Fruit fly (Drosophila melanogaster) whole organism, prepupa: ENCODE data around the gene RpS3A.

Experiments used
- Blimp-1 ChIP-seq: fragments of 200-800 bp; sonication (Bioruptor generic); optimal IDR thresholded peaks from 3 replicates; lab custom pipeline; 2017; ENCODE audit warnings: missing biosample characterization, missing genetic modification characterization, mild to moderate bottlenecking, moderate library complexity, missing genetic modification reagents
- CG10631 ChIP-seq: fragments of 200-800 bp; sonication (Bioruptor generic); optimal IDR thresholded peaks from 2 replicates; lab custom pipeline; 2016; ENCODE audit warnings: missing biosample characterization, missing genetic modification characterization
- CG11762 ChIP-seq: fragments of 200-800 bp; sonication (Bioruptor generic); optimal IDR thresholded peaks from 3 replicates; lab custom pipeline; 2016; ENCODE audit warnings: missing biosample characterization, missing genetic modification characterization; ENCODE audit not compliant: insufficient read depth
- CG11902 ChIP-seq: fragments of 200-800 bp; sonication (Bioruptor generic); optimal IDR thresholded peaks from 3 replicates; lab custom pipeline; 2016; ENCODE audit warnings: missing biosample characterization, missing genetic modification characterization
- CG15336 ChIP-seq: fragments of 200-800 bp; sonication (Bioruptor generic); IDR thresholded peaks from 2 replicates; pipeline ENCODE4 v1.3.6; 2022; ENCODE audit warnings: missing biosample characterization, missing genetic modification characterization
- CG1621 ChIP-seq: fragments of 200-800 bp; sonication (Bioruptor generic); optimal IDR thresholded peaks from 3 replicates; lab custom pipeline; 2018; ENCODE audit warnings: missing biosample characterization, mild to moderate bottlenecking, missing genetic modification characterization
- CG16779 ChIP-seq: fragments of 200-800 bp; sonication (Bioruptor generic); optimal IDR thresholded peaks from 3 replicates; lab custom pipeline; 2017; ENCODE audit warnings: missing biosample characterization, mild to moderate bottlenecking, missing genetic modification characterization
- CG3032 ChIP-seq: fragments of 200-800 bp; optimal IDR thresholded peaks from 2 replicates; lab custom pipeline; 2019; ENCODE audit warnings: missing biosample characterization, mild to moderate bottlenecking, missing genetic modification characterization, moderate library complexity
- CG31627 ChIP-seq: fragments of 200-800 bp; sonication (Bioruptor generic); optimal IDR thresholded peaks from 3 replicates; lab custom pipeline; 2016; ENCODE audit warnings: missing biosample characterization, missing genetic modification characterization
- CG32006 ChIP-seq: fragments of 200-800 bp; sonication (Bioruptor generic); optimal IDR thresholded peaks from 3 replicates; lab custom pipeline; 2017; ENCODE audit warnings: missing biosample characterization, mild to moderate bottlenecking, missing genetic modification characterization
- CG34406 ChIP-seq: fragments of 200-800 bp; sonication (Bioruptor generic); optimal IDR thresholded peaks from 3 replicates; lab custom pipeline; 2016; ENCODE audit warnings: missing biosample characterization, missing genetic modification characterization
- CG3919 ChIP-seq: fragments of 200-800 bp; sonication (Bioruptor generic); optimal IDR thresholded peaks from 3 replicates; lab custom pipeline; 2016; ENCODE audit warnings: missing biosample characterization, missing genetic modification characterization
- CG6276 ChIP-seq: fragments of 200-800 bp; sonication (Bioruptor generic); optimal IDR thresholded peaks from 2 replicates; lab custom pipeline; 2017; ENCODE audit warnings: missing biosample characterization, mild to moderate bottlenecking, missing genetic modification characterization
- CG6808 ChIP-seq: fragments of 200-800 bp; sonication (Bioruptor generic); optimal IDR thresholded peaks from 3 replicates; lab custom pipeline; 2017; ENCODE audit warnings: missing biosample characterization, missing genetic modification characterization, mild to moderate bottlenecking, moderate library complexity, missing genetic modification reagents
- CG6854 ChIP-seq: fragments of 200-800 bp; sonication (Bioruptor generic); optimal IDR thresholded peaks from 2 replicates; lab custom pipeline; 2017; ENCODE audit warnings: missing biosample characterization, mild to moderate bottlenecking, missing genetic modification characterization
- CG7368 ChIP-seq: fragments of 200-800 bp; sonication (Bioruptor generic); optimal IDR thresholded peaks from 3 replicates; lab custom pipeline; 2016; ENCODE audit warnings: missing biosample characterization, missing genetic modification characterization
- CG8319 ChIP-seq: fragments of 200-800 bp; sonication (Bioruptor generic); optimal IDR thresholded peaks from 3 replicates; lab custom pipeline; 2016; ENCODE audit warnings: missing biosample characterization, missing genetic modification characterization
- CG8632 ChIP-seq: fragments of 200-800 bp; sonication (Bioruptor generic); optimal IDR thresholded peaks from 3 replicates; lab custom pipeline; 2016; ENCODE audit warnings: missing biosample characterization, missing genetic modification characterization
- CG9139 ChIP-seq: fragments of 200-800 bp; sonication (Bioruptor generic); optimal IDR thresholded peaks from 3 replicates; lab custom pipeline; 2017; ENCODE audit warnings: missing biosample characterization, mild to moderate bottlenecking, missing genetic modification characterization
- Eip75B ChIP-seq: fragments of 200-800 bp; sonication (Bioruptor generic); optimal IDR thresholded peaks from 3 replicates; lab custom pipeline; 2016; ENCODE audit warnings: missing biosample characterization, missing genetic modification characterization
- Eip78C ChIP-seq: fragments of 200-800 bp; sonication (Bioruptor generic); peaks from one replicate; lab custom pipeline; 2016; ENCODE audit warnings: missing biosample characterization, missing genetic modification characterization
- Ets21C ChIP-seq: fragments of 200-800 bp; sonication (Bioruptor generic); optimal IDR thresholded peaks from 3 replicates; lab custom pipeline; 2016; ENCODE audit warnings: missing biosample characterization, missing genetic modification characterization
- Ets96B ChIP-seq: fragments of 200-800 bp; optimal IDR thresholded peaks from 2 replicates; lab custom pipeline; 2019; ENCODE audit warnings: missing biosample characterization, mild to moderate bottlenecking, missing genetic modification characterization, moderate library complexity
- Hr38 ChIP-seq: sonication (Bioruptor generic); optimal IDR thresholded peaks from 2 replicates; lab custom pipeline; 2016; ENCODE audit warnings: missing biosample characterization, missing genetic modification characterization
- Hr39 ChIP-seq: fragments of 200-800 bp; sonication (Bioruptor generic); optimal IDR thresholded peaks from 2 replicates; lab custom pipeline; 2016; ENCODE audit warnings: missing biosample characterization, missing genetic modification characterization
- Lpt ChIP-seq: fragments of 200-800 bp; sonication (Bioruptor generic); optimal IDR thresholded peaks from 3 replicates; lab custom pipeline; 2016; ENCODE audit warnings: missing biosample characterization, missing genetic modification characterization
- Met ChIP-seq: fragments of 200-800 bp; sonication (Bioruptor generic); optimal IDR thresholded peaks from 3 replicates; lab custom pipeline; 2016; ENCODE audit warnings: missing biosample characterization, missing genetic modification characterization
- OdsH ChIP-seq: fragments of 200-800 bp; sonication (Bioruptor generic); optimal IDR thresholded peaks from 3 replicates; lab custom pipeline; 2016; ENCODE audit warnings: missing biosample characterization, missing genetic modification characterization
- Smox ChIP-seq: fragments of 200-800 bp; sonication (Bioruptor generic); optimal IDR thresholded peaks from 3 replicates; lab custom pipeline; 2016; ENCODE audit warnings: missing biosample characterization, missing genetic modification characterization
- Sox102F ChIP-seq: fragments of 200-800 bp; sonication (Bioruptor generic); optimal IDR thresholded peaks from 2 replicates; lab custom pipeline; 2016; ENCODE audit warnings: missing biosample characterization, mild to moderate bottlenecking, missing genetic modification characterization
- Sox14 ChIP-seq: fragments of 200-800 bp; sonication (Bioruptor generic); optimal IDR thresholded peaks from 3 replicates; lab custom pipeline; 2016; ENCODE audit warnings: missing biosample characterization, missing genetic modification characterization
- achi ChIP-seq: fragments of 200-800 bp; sonication (Bioruptor generic); optimal IDR thresholded peaks from 3 replicates; lab custom pipeline; 2016; ENCODE audit warnings: missing biosample characterization, missing genetic modification characterization
- cyc ChIP-seq: fragments of 200-800 bp; sonication (Bioruptor generic); optimal IDR thresholded peaks from 3 replicates; lab custom pipeline; 2016; ENCODE audit warnings: missing biosample characterization, missing genetic modification characterization
- dac ChIP-seq: fragments of 200-800 bp; sonication (Bioruptor generic); optimal IDR thresholded peaks from 2 replicates; lab custom pipeline; 2017; ENCODE audit warnings: missing biosample characterization, mild to moderate bottlenecking, missing genetic modification characterization
- dsx ChIP-seq: fragments of 200-800 bp; optimal IDR thresholded peaks from 3 replicates; lab custom pipeline; 2019; ENCODE audit warnings: missing biosample characterization, mild to moderate bottlenecking, missing genetic modification characterization, moderate library complexity; ENCODE audit not compliant: poor library complexity, severe bottlenecking
- esn ChIP-seq: fragments of 200-800 bp; sonication (Bioruptor generic); optimal IDR thresholded peaks from 2 replicates; lab custom pipeline; 2016; ENCODE audit warnings: missing biosample characterization, mild to moderate bottlenecking, missing genetic modification characterization, moderate library complexity
- fkh ChIP-seq: fragments of 200-800 bp; sonication (Bioruptor generic); optimal IDR thresholded peaks from 3 replicates; lab custom pipeline; 2017; ENCODE audit warnings: missing biosample characterization, mild to moderate bottlenecking, missing genetic modification characterization, moderate library complexity
- lz ChIP-seq: fragments of 200-800 bp; sonication (Bioruptor generic); optimal IDR thresholded peaks from 3 replicates; lab custom pipeline; 2016; ENCODE audit warnings: missing biosample characterization, missing genetic modification characterization
- net ChIP-seq: fragments of 200-800 bp; sonication (Bioruptor generic); optimal IDR thresholded peaks from 3 replicates; lab custom pipeline; 2016; ENCODE audit warnings: missing biosample characterization, missing genetic modification characterization
- pdm3 ChIP-seq: fragments of 200-800 bp; sonication (Bioruptor generic); optimal IDR thresholded peaks from 3 replicates; lab custom pipeline; 2016; ENCODE audit warnings: missing biosample characterization, missing genetic modification characterization
- salr ChIP-seq, 2 experiments: fragments of 200-800 bp; sonication (Bioruptor generic); optimal IDR thresholded peaks; 3 replicates each; lab custom pipeline; 2016 to 2018; ENCODE audit warnings: missing biosample characterization in 2 of 2, missing genetic modification characterization in 2 of 2, mild to moderate bottlenecking in 1 of 2
- spab ChIP-seq: fragments of 200-800 bp; sonication (Bioruptor generic); optimal IDR thresholded peaks from 2 replicates; lab custom pipeline; 2017; ENCODE audit warnings: missing biosample characterization, mild to moderate bottlenecking, missing genetic modification characterization, missing genetic modification reagents
- ss ChIP-seq, 2 experiments: fragments of 200-800 bp; sonication (Bioruptor generic); optimal IDR thresholded peaks; 2 replicates in 1 of 2; 3 replicates in 1 of 2; lab custom pipeline; 2017 to 2018; ENCODE audit warnings: mild to moderate bottlenecking in 2 of 2, missing biosample characterization in 2 of 2, missing genetic modification characterization in 2 of 2, moderate library complexity in 1 of 2
- topi ChIP-seq: fragments of 200-800 bp; sonication (Bioruptor generic); optimal IDR thresholded peaks from 3 replicates; lab custom pipeline; 2016; ENCODE audit warnings: missing biosample characterization, missing genetic modification characterization

Gene RpS3A

dm6 chr4:43179-43935 is 23.6 kb downstream of the RpS3A start, which contains the start of gene PlexB:
PlexB (minus strand) TSS chr4:43778.
- TF ChIP-seq ss (GFP tag; optimal IDR thresholded peaks at IDR 0.05; lab: Kevin White, UChicago) (no peak), CG3919 (GFP tag; lab: Kevin White, UChicago) (no peak), CG6276 (GFP tag; lab: Kevin White, UChicago) (no peak), CG3032 (peak; percentile 31), fkh (GFP tag; lab: Kevin White, UChicago) (peak; percentile 70), Hr39 (GFP tag; lab: Kevin White, UChicago) (peak; percentile 33), dsx (peak; percentile 32), achi (GFP tag; lab: Kevin White, UChicago) (no peak), CG34406 (no peak), Blimp-1 (GFP tag; lab: Kevin White, UChicago) (no peak), Met (no peak), CG6854 (GFP tag; lab: Kevin White, UChicago) (no peak), CG6808 (GFP tag; lab: Kevin White, UChicago) (no peak), lz (GFP tag; lab: Kevin White, UChicago) (peak; percentile 11), CG31627 (GFP tag; lab: Kevin White, UChicago) (peak; percentile 27), CG15336 (GFP tag; lab: Robert Waterston, UW) (no peak), Eip75B (GFP tag; lab: Kevin White, UChicago) (no peak), CG11902 (GFP tag; lab: Kevin White, UChicago) (no peak), pdm3 (peak; percentile 24), spab (GFP tag; lab: Kevin White, UChicago) (no peak), CG32006 (GFP tag; lab: Kevin White, UChicago) (no peak), CG1621 (tag; lab: Kevin White, UChicago) (no peak), topi (peak; percentile 5), Lpt (GFP tag; lab: Kevin White, UChicago) (no peak), Ets96B (tag; lab: Kevin White, UChicago) (no peak), CG8632 (no peak), Eip78C (GFP tag; lab: Kevin White, UChicago) (peak; percentile 62), dac (GFP tag; lab: Kevin White, UChicago) (no peak), CG8319 (no peak), Sox14 (GFP tag; lab: Kevin White, UChicago) (no peak), Ets21C (GFP tag; lab: Kevin White, UChicago) (no peak), CG16779 (tag; lab: Kevin White, UChicago) (no peak), net (GFP tag; lab: Kevin White, UChicago) (no peak), salr (GFP tag; optimal IDR thresholded peaks at IDR 0.05; lab: Kevin White, UChicago) (no peak), esn (no peak), OdsH (GFP tag; lab: Kevin White, UChicago) (no peak), CG10631 (GFP tag; lab: Kevin White, UChicago) (no peak)

DNA sequence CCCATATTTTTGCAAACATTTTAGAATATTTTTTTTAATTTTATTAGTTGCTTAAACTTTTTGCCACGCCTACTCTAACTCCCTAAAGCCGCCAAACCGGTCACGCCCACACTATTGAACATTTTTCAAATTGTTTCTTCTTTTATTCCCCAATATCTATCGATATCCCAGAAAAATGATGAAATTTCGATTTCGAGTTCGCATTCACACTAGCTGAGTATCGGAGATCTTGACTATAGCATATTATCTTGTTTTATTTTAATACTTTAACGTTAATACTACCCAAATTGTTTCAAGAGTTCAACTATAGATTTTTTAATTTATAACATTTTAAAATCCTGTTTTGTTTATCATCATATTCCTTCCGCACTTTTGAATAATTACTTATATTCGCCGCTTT is 24.7 kb downstream of the RpS3A start:
- TF ChIP-seq cyc (GFP tag; lab: Kevin White, UChicago) (no peak), dsx (no peak), Hr38 (no peak), CG7368 (no peak), CG9139 (GFP tag; lab: Kevin White, UChicago) (no peak), Sox102F (GFP tag; lab: Kevin White, UChicago) (no peak), CG1621 (tag; lab: Kevin White, UChicago) (no peak), Smox (GFP tag; lab: Kevin White, UChicago) (no peak), CG11762 (GFP tag; lab: Kevin White, UChicago) (no peak)
- TF ChIP-seq, all 60 proteins: peak for 0
